Fruit fly (Drosophila melanogaster) whole organism, embryonic: ENCODE results near the gene firl.

Experiments used
- ATbp ChIP-seq: fragments of 200-800 bp; sonication (Bioruptor generic); optimal IDR thresholded peaks from 2 replicates; lab custom pipeline; 2017; ENCODE audit warnings: missing biosample characterization, mild to moderate bottlenecking, missing genetic modification characterization, missing genetic modification reagents
- Antp ChIP-seq: fragments of 200-800 bp; sonication (Bioruptor generic); optimal IDR thresholded peaks from 3 replicates; lab custom pipeline; 2016; ENCODE audit warnings: missing biosample characterization, missing genetic modification characterization
- BEAF-32 ChIP-seq: fragments of 200-800 bp; sonication (Bioruptor generic); optimal IDR thresholded peaks from 3 replicates; lab custom pipeline; 2017; ENCODE audit warnings: missing biosample characterization, missing genetic modification characterization, mild to moderate bottlenecking, moderate library complexity, missing genetic modification reagents
- C15 ChIP-seq: fragments of 200-800 bp; sonication (Bioruptor generic); IDR thresholded peaks from 3 replicates; pipeline ENCODE4 v1.3.6; 2022; ENCODE audit warnings: missing biosample characterization, missing genetic modification characterization
- CG10565 ChIP-seq: fragments of 200-800 bp; sonication (Bioruptor generic); optimal IDR thresholded peaks from 3 replicates; lab custom pipeline; 2016; ENCODE audit warnings: missing biosample characterization, mild to moderate bottlenecking, missing genetic modification characterization
- CG11093 ChIP-seq: fragments of 200-800 bp; sonication (Bioruptor generic); IDR thresholded peaks from 3 replicates; pipeline ENCODE4 v1.3.6; 2022; ENCODE audit warnings: missing biosample characterization, missing genetic modification characterization
- CG12155 ChIP-seq: fragments of 200-800 bp; sonication (Bioruptor generic); optimal IDR thresholded peaks from 3 replicates; lab custom pipeline; 2016; ENCODE audit warnings: missing biosample characterization, missing genetic modification characterization
- CG12219 ChIP-seq: fragments of 200-800 bp; sonication (Bioruptor generic); optimal IDR thresholded peaks from 3 replicates; lab custom pipeline; 2018; ENCODE audit warnings: missing biosample characterization, mild to moderate bottlenecking, missing genetic modification characterization
- CG12391 ChIP-seq: fragments of 200-800 bp; sonication (Bioruptor generic); optimal IDR thresholded peaks from 3 replicates; lab custom pipeline; 2018; ENCODE audit warnings: missing biosample characterization, mild to moderate bottlenecking, missing genetic modification characterization, moderate library complexity
- CG12744 ChIP-seq: fragments of 200-800 bp; sonication (Bioruptor generic); optimal IDR thresholded peaks from 2 replicates; lab custom pipeline; 2016; ENCODE audit warnings: missing biosample characterization, missing genetic modification characterization
- CG13123 ChIP-seq: fragments of 200-800 bp; sonication (Bioruptor generic); optimal IDR thresholded peaks from 2 replicates; lab custom pipeline; 2016; ENCODE audit warnings: missing biosample characterization, missing genetic modification characterization
- CG15696 ChIP-seq: fragments of 200-800 bp; sonication (Bioruptor generic); optimal IDR thresholded peaks from 2 replicates; lab custom pipeline; 2019; ENCODE audit warnings: missing biosample characterization, mild to moderate bottlenecking, missing genetic modification characterization, moderate library complexity
- CG30431 ChIP-seq: fragments of 200-800 bp; sonication (Bioruptor generic); optimal IDR thresholded peaks from 2 replicates; lab custom pipeline; 2017; ENCODE audit warnings: missing biosample characterization, missing genetic modification characterization
- CG31365 ChIP-seq: fragments of 200-800 bp; sonication (Bioruptor generic); optimal IDR thresholded peaks from 2 replicates; lab custom pipeline; 2018; ENCODE audit warnings: missing biosample characterization, mild to moderate bottlenecking, missing genetic modification characterization
- CG33557 ChIP-seq: fragments of 200-800 bp; sonication (Bioruptor generic); optimal IDR thresholded peaks from 2 replicates; lab custom pipeline; 2019; ENCODE audit warnings: missing biosample characterization, mild to moderate bottlenecking, missing genetic modification characterization, moderate library complexity
- CG3726 ChIP-seq: fragments of 200-800 bp; sonication (Bioruptor generic); IDR thresholded peaks from 3 replicates; pipeline ENCODE4, ENCODE4 v1.3.6; 2022; ENCODE audit warnings: missing biosample characterization, missing genetic modification characterization
- CG4820 ChIP-seq: fragments of 200-800 bp; sonication (Bioruptor generic); optimal IDR thresholded peaks from 3 replicates; lab custom pipeline; 2016; ENCODE audit warnings: missing biosample characterization, missing genetic modification characterization
- CG6791 ChIP-seq: fragments of 200-800 bp; sonication (Bioruptor generic); IDR thresholded peaks from 3 replicates; pipeline ENCODE4 v1.3.6; 2022; ENCODE audit warnings: missing biosample characterization, missing genetic modification characterization; ENCODE audit not compliant: partially characterized antibody
- CG8765 ChIP-seq: fragments of 200-800 bp; sonication (Bioruptor generic); IDR thresholded peaks from 2 replicates; pipeline ENCODE4 v1.3.6; 2022; ENCODE audit warnings: missing biosample characterization, missing genetic modification characterization
- Dbx ChIP-seq: fragments of 200-800 bp; sonication (Bioruptor generic); IDR thresholded peaks from 3 replicates; pipeline ENCODE4 v1.3.6; 2022; ENCODE audit warnings: missing biosample characterization, missing genetic modification characterization
- Elba2 ChIP-seq: fragments of 200-800 bp; sonication (Bioruptor generic); optimal IDR thresholded peaks from 3 replicates; lab custom pipeline; 2016; ENCODE audit warnings: missing biosample characterization, missing genetic modification characterization
- Fer2 ChIP-seq: fragments of 200-800 bp; sonication (Bioruptor generic); optimal IDR thresholded peaks from 2 replicates; lab custom pipeline; 2018; ENCODE audit warnings: missing biosample characterization, mild to moderate bottlenecking, missing genetic modification characterization, moderate library complexity
- Lhr ChIP-seq: fragments of 200-800 bp; sonication (Bioruptor generic); optimal IDR thresholded peaks from 3 replicates; lab custom pipeline; 2017; ENCODE audit warnings: mild to moderate bottlenecking, missing biosample characterization, missing genetic modification reagents, missing genetic modification characterization
- Max ChIP-seq: fragments of 200-800 bp; sonication (Bioruptor generic); optimal IDR thresholded peaks from 2 replicates; lab custom pipeline; 2016; ENCODE audit warnings: missing biosample characterization, mild to moderate bottlenecking, missing genetic modification characterization
- Meics ChIP-seq: fragments of 200-800 bp; sonication (Bioruptor generic); optimal IDR thresholded peaks from 2 replicates; lab custom pipeline; 2017; ENCODE audit warnings: missing biosample characterization, mild to moderate bottlenecking, missing genetic modification characterization
- NC2α ChIP-seq: fragments of 200-800 bp; sonication (Bioruptor generic); optimal IDR thresholded peaks from 2 replicates; lab custom pipeline; 2016; ENCODE audit warnings: missing biosample characterization, missing genetic modification characterization
- Nf-YB ChIP-seq: fragments of 200-800 bp; sonication (Bioruptor generic); optimal IDR thresholded peaks from 3 replicates; lab custom pipeline; 2019; ENCODE audit warnings: missing biosample characterization, mild to moderate bottlenecking, missing genetic modification characterization, moderate library complexity
- Pdp1 ChIP-seq, 2 experiments: fragments of 200-800 bp; sonication (Bioruptor generic); optimal IDR thresholded peaks; 3 replicates each; lab custom pipeline; 2016; ENCODE audit warnings: missing biosample characterization in 2 of 2, missing genetic modification characterization in 2 of 2, mild to moderate bottlenecking in 1 of 2, moderate library complexity in 1 of 2
- Rx ChIP-seq: fragments of 200-800 bp; sonication (Bioruptor generic); IDR thresholded peaks from 2 replicates; pipeline ENCODE4 v1.3.6; 2022; ENCODE audit warnings: missing biosample characterization, missing genetic modification characterization
- Six4 ChIP-seq: fragments of 200-800 bp; sonication (Bioruptor generic); optimal IDR thresholded peaks from 2 replicates; lab custom pipeline; 2016; ENCODE audit warnings: missing biosample characterization, missing genetic modification characterization
- Sry-δ ChIP-seq: fragments of 200-800 bp; sonication (Bioruptor generic); optimal IDR thresholded peaks from 2 replicates; lab custom pipeline; 2016; ENCODE audit warnings: missing biosample characterization, missing genetic modification characterization
- TFAM ChIP-seq: fragments of 200-800 bp; sonication (Bioruptor generic); optimal IDR thresholded peaks from 2 replicates; lab custom pipeline; 2017; ENCODE audit warnings: missing biosample characterization, missing genetic modification characterization, inconsistent platforms
- ab ChIP-seq: fragments of 200-800 bp; sonication (Bioruptor generic); optimal IDR thresholded peaks from 2 replicates; lab custom pipeline; 2016; ENCODE audit warnings: missing biosample characterization, missing genetic modification characterization
- ac ChIP-seq: fragments of 200-800 bp; sonication (Bioruptor generic); optimal IDR thresholded peaks from 3 replicates; lab custom pipeline; 2017; ENCODE audit warnings: missing biosample characterization, mild to moderate bottlenecking, missing genetic modification characterization
- bowl ChIP-seq: fragments of 200-800 bp; sonication (Bioruptor generic); IDR thresholded peaks from 2 replicates; pipeline ENCODE4 v1.3.6; 2022; ENCODE audit warnings: missing biosample characterization, missing genetic modification characterization
- btn ChIP-seq: fragments of 200-800 bp; sonication (Bioruptor generic); optimal IDR thresholded peaks from 2 replicates; lab custom pipeline; 2016; ENCODE audit warnings: missing biosample characterization, missing genetic modification characterization
- danr ChIP-seq: fragments of 200-800 bp; sonication (Bioruptor generic); IDR thresholded peaks from 2 replicates; pipeline ENCODE4 v1.3.6; 2022; ENCODE audit warnings: missing biosample characterization, missing genetic modification characterization
- eve ChIP-seq, 2 experiments: fragments of >200 bp; optimal IDR thresholded peaks; 2 replicates each; lab custom pipeline; 2017; ENCODE audit warnings: missing biosample characterization in 2 of 2, missing genetic modification characterization in 2 of 2
- fd64A ChIP-seq: fragments of 200-800 bp; sonication (Bioruptor generic); optimal IDR thresholded peaks from 3 replicates; lab custom pipeline; 2018; ENCODE audit warnings: missing biosample characterization, mild to moderate bottlenecking, missing genetic modification characterization
- ftz-f1 ChIP-seq: fragments of 200-800 bp; sonication (Bioruptor generic); optimal IDR thresholded peaks from 2 replicates; lab custom pipeline; 2016; ENCODE audit warnings: missing biosample characterization, missing genetic modification characterization
- gcm2 ChIP-seq: fragments of 200-800 bp; sonication (Bioruptor generic); optimal IDR thresholded peaks from 2 replicates; lab custom pipeline; 2016; ENCODE audit warnings: missing biosample characterization, missing genetic modification characterization
- gfzf ChIP-seq: fragments of 200-800 bp; sonication (Bioruptor generic); optimal IDR thresholded peaks from 2 replicates; lab custom pipeline; 2016; ENCODE audit warnings: missing biosample characterization, mild to moderate bottlenecking, missing genetic modification characterization, moderate library complexity
- lmd ChIP-seq: fragments of 200-800 bp; sonication (Bioruptor generic); IDR thresholded peaks from 2 replicates; pipeline ENCODE4 v1.3.6; 2022; ENCODE audit warnings: missing biosample characterization, missing genetic modification characterization
- mld ChIP-seq: fragments of 200-800 bp; sonication (Bioruptor generic); IDR thresholded peaks from 3 replicates; pipeline ENCODE4 v1.3.6; 2022; ENCODE audit warnings: missing biosample characterization, missing genetic modification characterization; ENCODE audit not compliant: partially characterized antibody
- pho ChIP-seq: fragments of 200-800 bp; sonication (Bioruptor generic); optimal IDR thresholded peaks from 2 replicates; lab custom pipeline; 2016; ENCODE audit warnings: missing biosample characterization, missing genetic modification characterization
- phol ChIP-seq: fragments of 200-800 bp; sonication (Bioruptor generic); optimal IDR thresholded peaks from 3 replicates; lab custom pipeline; 2018; ENCODE audit warnings: missing biosample characterization, mild to moderate bottlenecking, missing genetic modification characterization, moderate library complexity
- tio ChIP-seq: fragments of 200-800 bp; sonication (Bioruptor generic); optimal IDR thresholded peaks from 2 replicates; lab custom pipeline; 2017; ENCODE audit warnings: missing biosample characterization, missing genetic modification characterization, inconsistent platforms
- tll ChIP-seq, 2 experiments: fragments of 200-800 bp in 1 of 2; fragments of >200 bp in 1 of 2; sonication (Bioruptor generic) in 1 of 2; optimal IDR thresholded peaks; 2 replicates each; lab custom pipeline; 2017 to 2019; ENCODE audit warnings: missing biosample characterization in 2 of 2, missing genetic modification characterization in 2 of 2, mild to moderate bottlenecking in 1 of 2, moderate library complexity in 1 of 2
- vvl ChIP-seq: fragments of 200-800 bp; sonication (Bioruptor generic); IDR thresholded peaks from 2 replicates; pipeline ENCODE4 v1.3.6; 2022; ENCODE audit warnings: missing biosample characterization, missing genetic modification characterization

firl gene

dm6 chr2L:12044613-12045350 lies 21.8 kb downstream of the firl start, which contains the start of gene CG6785 (continued):
- TF ChIP-seq Nf-YB = peak; percentile 80
- no peak for TF ChIP-seq lmd (GFP tag; lab: Robert Waterston, UW)
- no peak for TF ChIP-seq eve (GFP tag; optimal IDR thresholded peaks at IDR 0.05; lab: Kevin White, UChicago)
- TF ChIP-seq tio (GFP tag; lab: Kevin White, UChicago) = no peak
- TF ChIP-seq Meics = peak; percentile 84
- TF ChIP-seq CG31365 (tag; lab: Kevin White, UChicago) = peak; percentile 85
- TF ChIP-seq Antp (GFP tag; lab: Kevin White, UChicago) = peak; percentile 62
- peak; percentile 1 for TF ChIP-seq gfzf (GFP tag; lab: Kevin White, UChicago)
- TF ChIP-seq CG8765 = no peak
- peak; percentile 25 for TF ChIP-seq BEAF-32 (GFP tag; lab: Kevin White, UChicago)
- peak; percentile 84 for TF ChIP-seq CG13123 (GFP tag; lab: Kevin White, UChicago)
- TF ChIP-seq pho = peak; percentile 76
- peak; percentile 88 for TF ChIP-seq CG12744 (GFP tag; lab: Kevin White, UChicago)
- peak; percentile 19 for TF ChIP-seq CG30431 (GFP tag; lab: Kevin White, UChicago)
- peak; percentile 63 to 67 for TF ChIP-seq Pdp1 (GFP tag; optimal IDR thresholded peaks at IDR 0.05; lab: Kevin White, UChicago)
- TF ChIP-seq CG33557 (GFP tag; lab: Kevin White, UChicago) = peak; percentile 91
- TF ChIP-seq CG15696 = peak; percentile 51
- TF ChIP-seq ftz-f1 = no peak
- no peak for TF ChIP-seq Rx (GFP tag; lab: Robert Waterston, UW)
- no peak for TF ChIP-seq C15 (GFP tag; lab: Robert Waterston, UW)
- peak; percentile 53 for TF ChIP-seq Fer2 (tag; lab: Kevin White, UChicago)
- TF ChIP-seq ATbp (GFP tag; lab: Kevin White, UChicago) = peak; percentile 98
- peak; percentile 60 for TF ChIP-seq CG4820 (GFP tag; lab: Kevin White, UChicago)
- TF ChIP-seq gcm2 (GFP tag; lab: Kevin White, UChicago) = peak; percentile 77
- TF ChIP-seq tll (GFP tag; optimal IDR thresholded peaks at IDR 0.05; lab: Kevin White, UChicago) = no peak
- no peak for TF ChIP-seq CG6791 (GFP tag; lab: Robert Waterston, UW)
- peak; percentile 93 for TF ChIP-seq fd64A (GFP tag; lab: Kevin White, UChicago)
- TF ChIP-seq CG10565 (GFP tag; lab: Kevin White, UChicago) = no peak
- no peak for TF ChIP-seq TFAM (GFP tag; lab: Kevin White, UChicago)
- peak; percentile 72 for TF ChIP-seq CG12391
- TF ChIP-seq CG3726 (GFP tag; lab: Robert Waterston, UW) = no peak; the same call in 2 of the 3 replicates
- TF ChIP-seq CG12219 (GFP tag; lab: Kevin White, UChicago) = peak; percentile 88
- peak; percentile 90 for TF ChIP-seq NC2α (GFP tag; lab: Kevin White, UChicago)
- TF ChIP-seq btn (GFP tag; lab: Kevin White, UChicago) = peak; percentile 65
- peak; percentile 58 for TF ChIP-seq CG12155 (GFP tag; lab: Kevin White, UChicago)
- TF ChIP-seq ac (GFP tag; lab: Kevin White, UChicago) = peak; percentile 78
- no peak for TF ChIP-seq bowl (GFP tag; lab: Robert Waterston, UW)
- no peak for TF ChIP-seq Elba2 (GFP tag; lab: Kevin White, UChicago)
- peak; percentile 70; the same call in 2 of the 3 replicates for TF ChIP-seq Dbx (GFP tag; lab: Robert Waterston, UW)
- no peak for TF ChIP-seq danr
- peak; percentile 62 for TF ChIP-seq phol (tag; lab: Kevin White, UChicago)
- no peak for TF ChIP-seq CG11093 (GFP tag; lab: Robert Waterston, UW)
- peak; percentile 33 for TF ChIP-seq Sry-δ (GFP tag; lab: Kevin White, UChicago)
- peak; percentile 56 for TF ChIP-seq Max (GFP tag; lab: Kevin White, UChicago)
- no peak for TF ChIP-seq mld (GFP tag; lab: Robert Waterston, UW)
- peak; percentile 77 for TF ChIP-seq vvl (GFP tag; lab: Robert Waterston, UW)
- TF ChIP-seq Six4 (GFP tag; lab: Kevin White, UChicago) = peak; percentile 81
- TF ChIP-seq ab = no peak
- peak; percentile 78 for TF ChIP-seq Lhr
